Fruit fly (Drosophila melanogaster) whole organism, embryonic: ENCODE data around the gene CG10089.

ENCODE experiments used
- Bdp1 ChIP-seq: fragments of 200-800 bp; sonication (Bioruptor generic); optimal IDR thresholded peaks from 3 replicates; lab custom pipeline; 2016; ENCODE audit warnings: missing biosample characterization, missing genetic modification characterization
- CG10209 ChIP-seq: fragments of 200-800 bp; sonication (Bioruptor generic); optimal IDR thresholded peaks from 3 replicates; lab custom pipeline; 2017; ENCODE audit warnings: missing biosample characterization, mild to moderate bottlenecking, missing genetic modification characterization, missing genetic modification reagents
- CG10321 ChIP-seq: fragments of 200-800 bp; sonication (Bioruptor generic); IDR thresholded peaks from 2 replicates; pipeline ENCODE4 v1.3.6; 2022; ENCODE audit warnings: missing biosample characterization, missing genetic modification characterization
- CG10366 ChIP-seq: fragments of 200-800 bp; sonication (Bioruptor generic); IDR thresholded peaks from 2 replicates; pipeline ENCODE4 v1.3.6; 2022; ENCODE audit warnings: missing biosample characterization, missing genetic modification characterization
- CG10431 ChIP-seq: fragments of 200-800 bp; sonication (Bioruptor generic); optimal IDR thresholded peaks from 3 replicates; lab custom pipeline; 2018; ENCODE audit warnings: missing biosample characterization, mild to moderate bottlenecking, missing genetic modification characterization
- CG11085 ChIP-seq: fragments of 200-800 bp; sonication (Bioruptor generic); IDR thresholded peaks from 2 replicates; pipeline ENCODE4 v1.3.6; 2022; ENCODE audit warnings: missing biosample characterization, missing genetic modification characterization
- CG11560 ChIP-seq: fragments of 200-800 bp; sonication (Bioruptor generic); IDR thresholded peaks from 3 replicates; pipeline ENCODE4 v1.3.6; 2022; ENCODE audit warnings: missing biosample characterization, missing genetic modification characterization
- CG12071 ChIP-seq: fragments of 200-800 bp; sonication (Bioruptor generic); optimal IDR thresholded peaks from 3 replicates; lab custom pipeline; 2018; ENCODE audit warnings: missing biosample characterization, mild to moderate bottlenecking, missing genetic modification characterization
- CG12391 ChIP-seq: fragments of 200-800 bp; sonication (Bioruptor generic); optimal IDR thresholded peaks from 3 replicates; lab custom pipeline; 2018; ENCODE audit warnings: missing biosample characterization, mild to moderate bottlenecking, missing genetic modification characterization, moderate library complexity
- CG17361 ChIP-seq: fragments of 200-800 bp; sonication (Bioruptor generic); IDR thresholded peaks from 3 replicates; pipeline ENCODE4 v1.3.6; 2022; ENCODE audit warnings: missing biosample characterization, missing genetic modification characterization
- CG1792 ChIP-seq: fragments of 200-800 bp; sonication (Bioruptor generic); optimal IDR thresholded peaks from 2 replicates; lab custom pipeline; 2016; ENCODE audit warnings: missing biosample characterization, missing genetic modification characterization
- CG1832 ChIP-seq: fragments of 200-800 bp; sonication (Bioruptor generic); optimal IDR thresholded peaks from 2 replicates; lab custom pipeline; 2017; ENCODE audit warnings: missing biosample characterization, mild to moderate bottlenecking, missing genetic modification characterization, inconsistent platforms
- CG2120 ChIP-seq: fragments of 200-800 bp; sonication (Bioruptor generic); optimal IDR thresholded peaks from 3 replicates; lab custom pipeline; 2016; ENCODE audit warnings: missing biosample characterization, missing genetic modification characterization
- CG2875 ChIP-seq: fragments of 200-800 bp; sonication (Bioruptor generic); optimal IDR thresholded peaks from 2 replicates; lab custom pipeline; 2017; ENCODE audit warnings: missing biosample characterization, mild to moderate bottlenecking, missing genetic modification characterization, missing genetic modification reagents
- CG2889 ChIP-seq: fragments of 200-800 bp; sonication (Bioruptor generic); IDR thresholded peaks from 3 replicates; pipeline ENCODE4 v1.3.6; 2022; ENCODE audit warnings: missing biosample characterization, missing genetic modification characterization
- CG30403 ChIP-seq: fragments of 200-800 bp; sonication (Bioruptor generic); optimal IDR thresholded peaks from 3 replicates; lab custom pipeline; 2016; ENCODE audit warnings: missing biosample characterization, missing genetic modification characterization
- CG32532 ChIP-seq: fragments of 200-800 bp; sonication (Bioruptor generic); IDR thresholded peaks from 2 replicates; pipeline ENCODE4 v1.3.6; 2022; ENCODE audit warnings: missing biosample characterization, missing genetic modification characterization
- CG42726 ChIP-seq: fragments of 200-800 bp; sonication (Bioruptor generic); IDR thresholded peaks from 2 replicates; pipeline ENCODE4 v1.3.6; 2022; ENCODE audit warnings: missing biosample characterization, missing genetic modification characterization; ENCODE audit not compliant: partially characterized antibody
- CG4282 ChIP-seq: fragments of 200-800 bp; sonication (Bioruptor generic); optimal IDR thresholded peaks from 2 replicates; lab custom pipeline; 2016; ENCODE audit warnings: missing biosample characterization, missing genetic modification characterization
- CG4424 ChIP-seq: fragments of 200-800 bp; sonication (Bioruptor generic); optimal IDR thresholded peaks from 3 replicates; lab custom pipeline; 2016; ENCODE audit warnings: missing biosample characterization, missing genetic modification characterization
- CG4707 ChIP-seq: fragments of 200-800 bp; sonication (Bioruptor generic); optimal IDR thresholded peaks from 2 replicates; lab custom pipeline; 2018; ENCODE audit warnings: missing biosample characterization, mild to moderate bottlenecking, missing genetic modification characterization, moderate library complexity
- CG4854 ChIP-seq: fragments of 200-800 bp; sonication (Bioruptor generic); optimal IDR thresholded peaks from 2 replicates; lab custom pipeline; 2016; ENCODE audit warnings: missing biosample characterization, missing genetic modification characterization, inconsistent platforms
- CG5953 ChIP-seq: fragments of 200-800 bp; sonication (Bioruptor generic); IDR thresholded peaks from 2 replicates; pipeline ENCODE4 v1.3.6; 2022; ENCODE audit warnings: missing biosample characterization, missing genetic modification characterization
- CG7963 ChIP-seq: fragments of 200-800 bp; sonication (Bioruptor generic); IDR thresholded peaks from 3 replicates; pipeline ENCODE4 v1.3.6; 2022; ENCODE audit warnings: missing biosample characterization, missing genetic modification characterization; ENCODE audit not compliant: partially characterized antibody
- Dref ChIP-seq: fragments of 200-800 bp; sonication (Bioruptor generic); IDR thresholded peaks from 2 replicates; pipeline ENCODE4 v1.3.6; 2022; ENCODE audit warnings: missing biosample characterization, missing genetic modification characterization
- Elba2 ChIP-seq: fragments of 200-800 bp; sonication (Bioruptor generic); optimal IDR thresholded peaks from 3 replicates; lab custom pipeline; 2016; ENCODE audit warnings: missing biosample characterization, missing genetic modification characterization
- H2.0 ChIP-seq: fragments of 200-800 bp; sonication (Bioruptor generic); IDR thresholded peaks from 2 replicates; pipeline ENCODE4 v1.3.6; 2022; ENCODE audit warnings: missing biosample characterization, missing genetic modification characterization
- HLH4C ChIP-seq: fragments of 200-800 bp; sonication (Bioruptor generic); IDR thresholded peaks from 3 replicates; pipeline ENCODE4 v1.3.6; 2022; ENCODE audit warnings: missing biosample characterization, missing genetic modification characterization; ENCODE audit not compliant: partially characterized antibody
- Hmr ChIP-seq: fragments of 200-800 bp; sonication (Bioruptor generic); optimal IDR thresholded peaks from 3 replicates; lab custom pipeline; 2017; ENCODE audit warnings: mild to moderate bottlenecking, missing biosample characterization, missing genetic modification reagents, missing genetic modification characterization
- MBD-R2 ChIP-seq: fragments of 200-800 bp; sonication (Bioruptor generic); IDR thresholded peaks from 2 replicates; pipeline ENCODE4 v1.3.6; 2022; ENCODE audit warnings: missing biosample characterization, missing genetic modification characterization
- Mad ChIP-seq: fragments of 200-800 bp; sonication (Bioruptor generic); optimal IDR thresholded peaks from 2 replicates; lab custom pipeline; 2016; ENCODE audit warnings: missing biosample characterization, missing genetic modification characterization
- Neu2 ChIP-seq: fragments of 200-800 bp; sonication (Bioruptor generic); optimal IDR thresholded peaks from 3 replicates; lab custom pipeline; 2016; ENCODE audit warnings: missing biosample characterization, missing genetic modification characterization, borderline replicate concordance
- Ptx1 ChIP-seq: fragments of 200-800 bp; sonication (Bioruptor generic); IDR thresholded peaks from 2 replicates; pipeline ENCODE4 v1.3.6; 2022; ENCODE audit warnings: missing biosample characterization, missing genetic modification characterization
- Scr ChIP-seq: fragments of 200-800 bp; sonication (Bioruptor generic); IDR thresholded peaks from 2 replicates; pipeline ENCODE4 v1.3.6; 2022; ENCODE audit warnings: missing biosample characterization, missing genetic modification characterization; ENCODE audit not compliant: partially characterized antibody
- ab ChIP-seq: fragments of 200-800 bp; sonication (Bioruptor generic); optimal IDR thresholded peaks from 2 replicates; lab custom pipeline; 2016; ENCODE audit warnings: missing biosample characterization, missing genetic modification characterization
- bcd ChIP-seq: fragments of 200-800 bp; sonication (Bioruptor generic); optimal IDR thresholded peaks from 2 replicates; lab custom pipeline; 2017; ENCODE audit warnings: missing biosample characterization, mild to moderate bottlenecking, missing genetic modification characterization
- cad ChIP-seq: fragments of >200 bp; optimal IDR thresholded peaks from 2 replicates; lab custom pipeline; 2017; ENCODE audit warnings: missing biosample characterization, missing genetic modification characterization
- chinmo ChIP-seq: fragments of 200-800 bp; sonication (Bioruptor generic); IDR thresholded peaks from 4 replicates; pipeline ENCODE4 v1.3.6; 2022; ENCODE audit warnings: missing biosample characterization, missing genetic modification characterization; ENCODE audit not compliant: partially characterized antibody
- crp ChIP-seq, 2 experiments: fragments of 200-800 bp; sonication (Bioruptor generic); optimal IDR thresholded peaks; 2 replicates in 1 of 2; 3 replicates in 1 of 2; lab custom pipeline; 2017; ENCODE audit warnings: missing biosample characterization in 2 of 2, missing genetic modification characterization in 2 of 2, mild to moderate bottlenecking in 1 of 2, moderate library complexity in 1 of 2
- fru ChIP-seq: fragments of >200 bp; optimal IDR thresholded peaks from 2 replicates; lab custom pipeline; 2017
- fu2 ChIP-seq: fragments of 200-800 bp; sonication (Bioruptor generic); optimal IDR thresholded peaks from 2 replicates; lab custom pipeline; 2016; ENCODE audit warnings: missing biosample characterization, missing genetic modification characterization
- h ChIP-seq: fragments of >200 bp; optimal IDR thresholded peaks from 2 replicates; lab custom pipeline; 2017
- kay ChIP-seq: fragments of 200-800 bp; sonication (Bioruptor generic); optimal IDR thresholded peaks from 2 replicates; lab custom pipeline; 2016; ENCODE audit warnings: missing biosample characterization, missing genetic modification characterization
- kni ChIP-seq: fragments of 200-800 bp; sonication (Bioruptor generic); optimal IDR thresholded peaks from 3 replicates; lab custom pipeline; 2017; ENCODE audit warnings: mild to moderate bottlenecking, missing biosample characterization, missing genetic modification reagents, missing genetic modification characterization
- pb ChIP-seq: fragments of 200-800 bp; sonication (Bioruptor generic); optimal IDR thresholded peaks from 3 replicates; lab custom pipeline; 2016; ENCODE audit warnings: missing biosample characterization, missing genetic modification characterization
- repo ChIP-seq: fragments of 200-800 bp; sonication (Bioruptor generic); optimal IDR thresholded peaks from 2 replicates; lab custom pipeline; 2016; ENCODE audit warnings: missing biosample characterization, missing genetic modification characterization
- sens ChIP-seq: fragments of 200-800 bp; sonication (Bioruptor generic); peaks from one replicate; lab custom pipeline; 2016; ENCODE audit warnings: missing biosample characterization, missing genetic modification characterization
- slbo ChIP-seq: fragments of 200-800 bp; sonication (Bioruptor generic); IDR thresholded peaks from 2 replicates; pipeline ENCODE4 v1.3.6; 2022; ENCODE audit warnings: missing biosample characterization, missing genetic modification characterization
- slou ChIP-seq: fragments of 200-800 bp; sonication (Bioruptor generic); optimal IDR thresholded peaks from 3 replicates; lab custom pipeline; 2016; ENCODE audit warnings: missing biosample characterization, missing genetic modification characterization
- sob ChIP-seq: fragments of 200-800 bp; sonication (Bioruptor generic); IDR thresholded peaks from 2 replicates; pipeline ENCODE4 v1.3.6; 2022; ENCODE audit warnings: missing biosample characterization, missing genetic modification characterization
- tx ChIP-seq: fragments of 200-800 bp; sonication (Bioruptor generic); optimal IDR thresholded peaks from 2 replicates; lab custom pipeline; 2016; ENCODE audit warnings: missing biosample characterization, missing genetic modification characterization
- zfh1 ChIP-seq: fragments of 200-800 bp; sonication (Bioruptor generic); IDR thresholded peaks from 3 replicates; pipeline ENCODE4 v1.3.6; 2022; ENCODE audit warnings: missing biosample characterization, missing genetic modification characterization

CG10089 gene

DNA sequence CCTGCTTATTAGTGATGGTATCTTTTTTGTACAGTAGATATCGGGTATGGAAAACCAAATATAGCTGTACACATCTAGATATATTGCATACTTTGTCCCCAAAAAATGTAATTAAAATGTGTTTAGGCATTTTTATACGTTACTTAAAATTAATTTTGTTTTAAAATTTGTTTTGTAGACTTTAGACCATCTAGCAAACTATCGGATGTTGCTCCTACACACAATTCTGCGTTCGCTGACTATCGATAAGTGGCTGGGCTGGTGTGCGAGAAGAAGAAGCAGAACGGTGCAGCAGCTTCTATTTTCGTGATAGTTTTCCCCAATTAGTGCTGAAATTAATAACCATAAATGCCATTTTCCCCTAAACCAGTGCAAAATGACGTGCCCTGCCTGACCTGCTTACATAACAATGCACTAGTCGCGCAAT, 38.5 kb upstream of the CG10089 start, which contains the start of the genes Vps36 and Liprin-beta (continued):
- TF ChIP-seq CG10321 (GFP tag; lab: Robert Waterston, UW) (0 out of 2 replicates have a peak, but pooled peaks have one; percentile 51), CG4854 (GFP tag; lab: Kevin White, UChicago) (no peak), H2.0 (GFP tag; lab: Robert Waterston, UW) (peak; percentile 89), CG4282 (GFP tag; lab: Kevin White, UChicago) (peak; percentile 53), pb (peak; percentile 68), CG30403 (GFP tag; lab: Kevin White, UChicago) (peak; percentile 96), CG11085 (peak; percentile 85), CG2889 (GFP tag; lab: Robert Waterston, UW) (peak; percentile 86), slou (GFP tag; lab: Kevin White, UChicago) (peak; percentile 85), tx (peak; percentile 92), sens (GFP tag; lab: Kevin White, UChicago) (peak; percentile 98), repo (GFP tag; lab: Kevin White, UChicago) (peak; percentile 74), CG5953 (GFP tag; lab: Robert Waterston, UW) (0 out of 2 replicates have a peak, but pooled peaks have one; percentile 44), CG1792 (GFP tag; lab: Kevin White, UChicago) (peak; percentile 81), Neu2 (GFP tag; lab: Kevin White, UChicago) (peak; percentile 46), zfh1 (GFP tag; lab: Robert Waterston, UW) (peak; percentile 82; the same call in 2 of the 3 replicates), Ptx1 (peak; percentile 94), CG1832 (no peak), CG2875 (GFP tag; lab: Kevin White, UChicago) (peak; percentile 28), fu2 (GFP tag; lab: Kevin White, UChicago) (peak; percentile 93), chinmo (peak; percentile 86; the same call in 1 of the 4 replicates), Dref (GFP tag; lab: Robert Waterston, UW) (peak; percentile 72), HLH4C (GFP tag; lab: Robert Waterston, UW) (peak; percentile 92), Scr (peak; percentile 99), slbo (peak; percentile 97), Elba2 (GFP tag; lab: Kevin White, UChicago) (peak; percentile 90), cad (GFP tag; lab: Kevin White, UChicago) (no peak), ab (GFP tag; lab: Kevin White, UChicago) (peak; percentile 67), CG12071 (GFP tag; lab: Kevin White, UChicago) (no peak), CG10366 (peak; percentile 90), CG10209 (GFP tag; lab: Kevin White, UChicago) (peak; percentile 79), CG7963 (GFP tag; lab: Robert Waterston, UW) (peak; percentile 78), Bdp1 (GFP tag; lab: Kevin White, UChicago) (peak; percentile 74), kay (GFP tag; lab: Kevin White, UChicago) (peak; percentile 92), CG2120 (GFP tag; lab: Kevin White, UChicago) (peak; percentile 97), h (no peak), crp (GFP tag; optimal IDR thresholded peaks at IDR 0.05; lab: Kevin White, UChicago) (peak in 1 of 2 experiments; percentile 56), CG4707 (no peak), CG12391 (peak; percentile 92), kni (no peak), CG17361 (GFP tag; lab: Robert Waterston, UW) (no peak; the same call in 1 of the 3 replicates), Mad (GFP tag; lab: Kevin White, UChicago) (peak; percentile 80), sob (GFP tag; lab: Robert Waterston, UW) (peak; percentile 93), MBD-R2 (GFP tag; lab: Robert Waterston, UW) (peak; percentile 97), Hmr (GFP tag; lab: Kevin White, UChicago) (no peak), CG42726 (peak; percentile 93), bcd (GFP tag; lab: Kevin White, UChicago) (peak; percentile 88), CG10431 (GFP tag; lab: Kevin White, UChicago) (no peak), CG32532 (GFP tag; lab: Robert Waterston, UW) (peak; percentile 90), fru (no peak), CG4424 (peak; percentile 89), CG11560 (tag; lab: Robert Waterston, UW) (peak; percentile 68; the same call in 2 of the 3 replicates)
